Fruit fly (Drosophila melanogaster) whole organism, embryonic: ENCODE measurements around the gene CG11843.

Experiments
- Asciz ChIP-seq: fragments of 200-800 bp; sonication (Bioruptor generic); optimal IDR thresholded peaks from 2 replicates; lab custom pipeline; 2017; ENCODE audit warnings: missing biosample characterization, mild to moderate bottlenecking, missing genetic modification characterization, missing genetic modification reagents
- Bgb ChIP-seq: fragments of 200-800 bp; sonication (Bioruptor generic); IDR thresholded peaks from 2 replicates; pipeline ENCODE4 v1.3.6; 2022; ENCODE audit warnings: missing biosample characterization, missing genetic modification characterization; ENCODE audit not compliant: partially characterized antibody
- CG10431 ChIP-seq: fragments of 200-800 bp; sonication (Bioruptor generic); optimal IDR thresholded peaks from 3 replicates; lab custom pipeline; 2018; ENCODE audit warnings: missing biosample characterization, mild to moderate bottlenecking, missing genetic modification characterization
- CG11085 ChIP-seq: fragments of 200-800 bp; sonication (Bioruptor generic); IDR thresholded peaks from 2 replicates; pipeline ENCODE4 v1.3.6; 2022; ENCODE audit warnings: missing biosample characterization, missing genetic modification characterization
- CG11093 ChIP-seq: fragments of 200-800 bp; sonication (Bioruptor generic); IDR thresholded peaks from 3 replicates; pipeline ENCODE4 v1.3.6; 2022; ENCODE audit warnings: missing biosample characterization, missing genetic modification characterization
- CG11398 ChIP-seq: fragments of 200-800 bp; sonication (Bioruptor generic); optimal IDR thresholded peaks from 2 replicates; lab custom pipeline; 2016; ENCODE audit warnings: missing biosample characterization, missing genetic modification characterization
- CG12155 ChIP-seq: fragments of 200-800 bp; sonication (Bioruptor generic); optimal IDR thresholded peaks from 3 replicates; lab custom pipeline; 2016; ENCODE audit warnings: missing biosample characterization, missing genetic modification characterization
- CG13287 ChIP-seq: fragments of 200-800 bp; sonication (Bioruptor generic); IDR thresholded peaks from 2 replicates; pipeline ENCODE4 v1.3.6; 2022; ENCODE audit warnings: missing biosample characterization, missing genetic modification characterization; ENCODE audit not compliant: partially characterized antibody
- CG13424 ChIP-seq: fragments of 200-800 bp; sonication (Bioruptor generic); optimal IDR thresholded peaks from 2 replicates; lab custom pipeline; 2019; ENCODE audit warnings: missing biosample characterization, mild to moderate bottlenecking, missing genetic modification characterization, moderate library complexity
- CG17186 ChIP-seq: fragments of 200-800 bp; sonication (Bioruptor generic); optimal IDR thresholded peaks from 3 replicates; lab custom pipeline; 2017; ENCODE audit warnings: missing biosample characterization, missing genetic modification reagents, missing genetic modification characterization
- CG18476 ChIP-seq: fragments of 200-800 bp; sonication (Bioruptor generic); optimal IDR thresholded peaks from 2 replicates; lab custom pipeline; 2016; ENCODE audit warnings: missing biosample characterization, mild to moderate bottlenecking, missing genetic modification characterization
- CG2129 ChIP-seq: fragments of 200-800 bp; sonication (Bioruptor generic); IDR thresholded peaks from 2 replicates; pipeline ENCODE4 v1.3.6; 2022; ENCODE audit warnings: missing biosample characterization, missing genetic modification characterization; ENCODE audit not compliant: partially characterized antibody
- CG2199 ChIP-seq: fragments of 200-800 bp; sonication (Bioruptor generic); IDR thresholded peaks from 3 replicates; pipeline ENCODE4 v1.3.6; 2022; ENCODE audit warnings: missing biosample characterization, missing genetic modification characterization
- CG2889 ChIP-seq: fragments of 200-800 bp; sonication (Bioruptor generic); IDR thresholded peaks from 3 replicates; pipeline ENCODE4 v1.3.6; 2022; ENCODE audit warnings: missing biosample characterization, missing genetic modification characterization
- CG3995 ChIP-seq: fragments of 200-800 bp; sonication (Bioruptor generic); optimal IDR thresholded peaks from 3 replicates; lab custom pipeline; 2016; ENCODE audit warnings: missing biosample characterization, missing genetic modification characterization
- CG4854 ChIP-seq: fragments of 200-800 bp; sonication (Bioruptor generic); optimal IDR thresholded peaks from 2 replicates; lab custom pipeline; 2016; ENCODE audit warnings: missing biosample characterization, missing genetic modification characterization, inconsistent platforms
- CG5953 ChIP-seq: fragments of 200-800 bp; sonication (Bioruptor generic); IDR thresholded peaks from 2 replicates; pipeline ENCODE4 v1.3.6; 2022; ENCODE audit warnings: missing biosample characterization, missing genetic modification characterization
- CG6683 ChIP-seq: fragments of 200-800 bp; sonication (Bioruptor generic); optimal IDR thresholded peaks from 2 replicates; lab custom pipeline; 2017; ENCODE audit warnings: missing biosample characterization, mild to moderate bottlenecking, missing genetic modification characterization, missing genetic modification reagents
- CG6791 ChIP-seq: fragments of 200-800 bp; sonication (Bioruptor generic); IDR thresholded peaks from 3 replicates; pipeline ENCODE4 v1.3.6; 2022; ENCODE audit warnings: missing biosample characterization, missing genetic modification characterization; ENCODE audit not compliant: partially characterized antibody
- CG7372 ChIP-seq: fragments of 200-800 bp; sonication (Bioruptor generic); IDR thresholded peaks from 2 replicates; pipeline ENCODE4 v1.3.6; 2022; ENCODE audit warnings: missing biosample characterization, missing genetic modification characterization
- CG8944 ChIP-seq: fragments of 200-800 bp; sonication (Bioruptor generic); optimal IDR thresholded peaks from 3 replicates; lab custom pipeline; 2016; ENCODE audit warnings: missing biosample characterization, missing genetic modification characterization
- CG9727 ChIP-seq: fragments of 200-800 bp; sonication (Bioruptor generic); optimal IDR thresholded peaks from 3 replicates; lab custom pipeline; 2017; ENCODE audit warnings: missing biosample characterization, mild to moderate bottlenecking, missing genetic modification characterization
- CHES-1-like ChIP-seq: fragments of 200-800 bp; sonication (Bioruptor generic); optimal IDR thresholded peaks from 2 replicates; lab custom pipeline; 2016; ENCODE audit warnings: missing biosample characterization, missing genetic modification characterization
- CkIIα-i1 ChIP-seq: fragments of 200-800 bp; sonication (Bioruptor generic); IDR thresholded peaks from 2 replicates; pipeline ENCODE4 v1.3.6; 2022; ENCODE audit warnings: missing biosample characterization, missing genetic modification characterization
- E2f2 ChIP-seq: fragments of 200-800 bp; sonication (Bioruptor generic); IDR thresholded peaks from 2 replicates; pipeline ENCODE4 v1.3.6; 2022; ENCODE audit warnings: missing biosample characterization, missing genetic modification characterization
- Elba2 ChIP-seq: fragments of 200-800 bp; sonication (Bioruptor generic); optimal IDR thresholded peaks from 3 replicates; lab custom pipeline; 2016; ENCODE audit warnings: missing biosample characterization, missing genetic modification characterization
- Gsc ChIP-seq: fragments of 200-800 bp; sonication (Bioruptor generic); IDR thresholded peaks from 2 replicates; pipeline ENCODE4 v1.3.6; 2022; ENCODE audit warnings: missing biosample characterization, missing genetic modification characterization
- Hsf ChIP-seq: fragments of 200-800 bp; sonication (Bioruptor generic); optimal IDR thresholded peaks from 3 replicates; lab custom pipeline; 2016; ENCODE audit warnings: missing biosample characterization, missing genetic modification characterization
- Mrtf ChIP-seq: fragments of 200-800 bp; sonication (Bioruptor generic); IDR thresholded peaks from 3 replicates; pipeline ENCODE4 v1.3.6; 2022; ENCODE audit warnings: missing biosample characterization, missing genetic modification characterization
- NC2α ChIP-seq: fragments of 200-800 bp; sonication (Bioruptor generic); optimal IDR thresholded peaks from 2 replicates; lab custom pipeline; 2016; ENCODE audit warnings: missing biosample characterization, missing genetic modification characterization
- Nf-YB ChIP-seq: fragments of 200-800 bp; sonication (Bioruptor generic); optimal IDR thresholded peaks from 3 replicates; lab custom pipeline; 2019; ENCODE audit warnings: missing biosample characterization, mild to moderate bottlenecking, missing genetic modification characterization, moderate library complexity
- Scr ChIP-seq: fragments of 200-800 bp; sonication (Bioruptor generic); IDR thresholded peaks from 2 replicates; pipeline ENCODE4 v1.3.6; 2022; ENCODE audit warnings: missing biosample characterization, missing genetic modification characterization; ENCODE audit not compliant: partially characterized antibody
- Vsx1 ChIP-seq: fragments of 200-800 bp; sonication (Bioruptor generic); optimal IDR thresholded peaks from 2 replicates; lab custom pipeline; 2017; ENCODE audit warnings: missing biosample characterization, mild to moderate bottlenecking, missing genetic modification characterization, missing genetic modification reagents
- Xrp1 ChIP-seq: fragments of 200-800 bp; sonication (Bioruptor generic); IDR thresholded peaks from 2 replicates; pipeline ENCODE4 v1.3.6; 2022; ENCODE audit warnings: missing biosample characterization, missing genetic modification characterization
- amos ChIP-seq: fragments of 200-800 bp; sonication (Bioruptor generic); IDR thresholded peaks from 2 replicates; pipeline ENCODE4 v1.3.6; 2022; ENCODE audit warnings: missing biosample characterization, missing genetic modification characterization; ENCODE audit not compliant: partially characterized antibody
- ara ChIP-seq: fragments of 200-800 bp; sonication (Bioruptor generic); IDR thresholded peaks from 2 replicates; pipeline ENCODE4 v1.3.6; 2022; ENCODE audit warnings: missing biosample characterization, missing genetic modification characterization
- br ChIP-seq: fragments of >200 bp; optimal IDR thresholded peaks from 2 replicates; lab custom pipeline; 2017
- croc ChIP-seq: fragments of 200-800 bp; sonication (Bioruptor generic); conservative IDR thresholded peaks from 3 replicates; pipeline ENCODE4 v1.3.6; 2022; ENCODE audit warnings: missing biosample characterization, missing genetic modification characterization
- emc ChIP-seq: fragments of 200-800 bp; sonication (Bioruptor generic); optimal IDR thresholded peaks from 2 replicates; lab custom pipeline; 2016; ENCODE audit warnings: missing biosample characterization, missing genetic modification characterization
- gce ChIP-seq: fragments of 200-800 bp; sonication (Bioruptor generic); IDR thresholded peaks from 3 replicates; pipeline ENCODE4 v1.3.6; 2022; ENCODE audit warnings: missing biosample characterization, missing genetic modification characterization
- gcm ChIP-seq: fragments of 200-800 bp; sonication (Bioruptor generic); optimal IDR thresholded peaks from 2 replicates; lab custom pipeline; 2019; ENCODE audit warnings: missing biosample characterization, mild to moderate bottlenecking, missing genetic modification characterization, moderate library complexity
- gt ChIP-seq: fragments of 200-800 bp; sonication (Bioruptor generic); IDR thresholded peaks from 2 replicates; pipeline ENCODE4 v1.3.6; 2022; ENCODE audit warnings: missing biosample characterization, missing genetic modification characterization
- mirr ChIP-seq: fragments of 200-800 bp; sonication (Bioruptor generic); optimal IDR thresholded peaks from 3 replicates; lab custom pipeline; 2018; ENCODE audit warnings: missing biosample characterization, mild to moderate bottlenecking, missing genetic modification characterization
- peb ChIP-seq: fragments of 200-800 bp; sonication (Bioruptor generic); IDR thresholded peaks from 2 replicates; pipeline ENCODE4 v1.3.6; 2022; ENCODE audit warnings: missing biosample characterization, missing genetic modification characterization
- phol ChIP-seq: fragments of 200-800 bp; sonication (Bioruptor generic); optimal IDR thresholded peaks from 3 replicates; lab custom pipeline; 2018; ENCODE audit warnings: missing biosample characterization, mild to moderate bottlenecking, missing genetic modification characterization, moderate library complexity
- pum ChIP-seq: fragments of 200-800 bp; sonication (Bioruptor generic); optimal IDR thresholded peaks from 2 replicates; lab custom pipeline; 2016; ENCODE audit warnings: missing biosample characterization, missing genetic modification characterization
- sna ChIP-seq: fragments of 200-800 bp; sonication (Bioruptor generic); IDR thresholded peaks from 2 replicates; pipeline ENCODE4 v1.3.6; 2022; ENCODE audit warnings: missing biosample characterization, missing genetic modification characterization; ENCODE audit not compliant: partially characterized antibody
- stc ChIP-seq: fragments of 200-800 bp; sonication (Bioruptor generic); IDR thresholded peaks from 2 replicates; pipeline ENCODE4 v1.3.6; 2022; ENCODE audit warnings: missing biosample characterization, missing genetic modification characterization
- tin ChIP-seq: fragments of 200-800 bp; sonication (Bioruptor generic); optimal IDR thresholded peaks from 3 replicates; lab custom pipeline; 2016; ENCODE audit warnings: missing biosample characterization, missing genetic modification characterization
- zfh1 ChIP-seq: fragments of 200-800 bp; sonication (Bioruptor generic); IDR thresholded peaks from 3 replicates; pipeline ENCODE4 v1.3.6; 2022; ENCODE audit warnings: missing biosample characterization, missing genetic modification characterization

CG11843 gene

dm6 chr3R:29038960-29039581 is 15.1 kb upstream of the CG11843 start, which contains the start of the genes Slu7 and Pkc98E (continued):
- TF ChIP-seq CG2889 (GFP tag; lab: Robert Waterston, UW) (peak; percentile 53; the same call in 1 of the 3 replicates), peb (GFP tag; lab: Robert Waterston, UW) (no peak), Nf-YB (GFP tag; lab: Kevin White, UChicago) (no peak), CG4854 (GFP tag; lab: Kevin White, UChicago) (peak; percentile 62), amos (GFP tag; lab: Robert Waterston, UW) (peak; percentile 94), phol (peak; percentile 63), Asciz (GFP tag; lab: Kevin White, UChicago) (no peak), CG12155 (GFP tag; lab: Kevin White, UChicago) (peak; percentile 73), CG7372 (GFP tag; lab: Robert Waterston, UW) (peak; percentile 26; the same call in 1 of the 2 replicates), CG8944 (GFP tag; lab: Kevin White, UChicago) (peak; percentile 57), NC2α (GFP tag; lab: Kevin White, UChicago) (no peak), CkIIα-i1 (GFP tag; lab: Robert Waterston, UW) (no peak), br (lab: Kevin White, UChicago) (no peak), CG11398 (GFP tag; lab: Kevin White, UChicago) (peak; percentile 17), gce (GFP tag; lab: Robert Waterston, UW) (no peak), CG13287 (GFP tag; lab: Robert Waterston, UW) (peak; percentile 89), Gsc (GFP tag; lab: Robert Waterston, UW) (no peak), CG6791 (GFP tag; lab: Robert Waterston, UW) (peak; percentile 95), CG13424 (tag; lab: Kevin White, UChicago) (no peak), emc (peak; percentile 45), mirr (GFP tag; lab: Kevin White, UChicago) (peak; percentile 30), gt (GFP tag; lab: Robert Waterston, UW) (no peak), sna (GFP tag; lab: Robert Waterston, UW) (peak; percentile 82), croc (GFP tag; lab: Robert Waterston, UW) (no peak), CG2199 (GFP tag; lab: Robert Waterston, UW) (0 out of 3 replicates have a peak, but pooled peaks have one; percentile 52), CG3995 (GFP tag; lab: Kevin White, UChicago) (peak; percentile 47), CG2129 (GFP tag; lab: Robert Waterston, UW) (peak; percentile 62), Elba2 (GFP tag; lab: Kevin White, UChicago) (peak; percentile 99), E2f2 (0 out of 2 replicates have a peak, but pooled peaks have one; percentile 25), gcm (GFP tag; lab: Kevin White, UChicago) (no peak), Mrtf (GFP tag; lab: Robert Waterston, UW) (0 out of 3 replicates have a peak, but pooled peaks have one; percentile 55), CG11085 (GFP tag; lab: Robert Waterston, UW) (peak; percentile 55), Xrp1 (GFP tag; lab: Robert Waterston, UW) (peak; percentile 70), stc (GFP tag; lab: Robert Waterston, UW) (no peak), Vsx1 (no peak), Scr (GFP tag; lab: Robert Waterston, UW) (peak; percentile 89), CG9727 (GFP tag; lab: Kevin White, UChicago) (peak; percentile 9), ara (GFP tag; lab: Robert Waterston, UW) (peak; percentile 32; the same call in 1 of the 2 replicates), CG6683 (GFP tag; lab: Kevin White, UChicago) (no peak), tin (peak; percentile 70), CG5953 (no peak), CG17186 (GFP tag; lab: Kevin White, UChicago) (no peak), CG11093 (no peak), CG10431 (GFP tag; lab: Kevin White, UChicago) (no peak), Hsf (GFP tag; lab: Kevin White, UChicago) (peak; percentile 70), pum (GFP tag; lab: Kevin White, UChicago) (peak; percentile 52), Bgb (peak; percentile 93), zfh1 (GFP tag; lab: Robert Waterston, UW) (peak; percentile 73), CG18476 (GFP tag; lab: Kevin White, UChicago) (peak; percentile 23), CHES-1-like (GFP tag; lab: Kevin White, UChicago) (peak; percentile 66)
